Worm (Caenorhabditis elegans): ENCODE measurements around the gene oac-21.

DNA sequence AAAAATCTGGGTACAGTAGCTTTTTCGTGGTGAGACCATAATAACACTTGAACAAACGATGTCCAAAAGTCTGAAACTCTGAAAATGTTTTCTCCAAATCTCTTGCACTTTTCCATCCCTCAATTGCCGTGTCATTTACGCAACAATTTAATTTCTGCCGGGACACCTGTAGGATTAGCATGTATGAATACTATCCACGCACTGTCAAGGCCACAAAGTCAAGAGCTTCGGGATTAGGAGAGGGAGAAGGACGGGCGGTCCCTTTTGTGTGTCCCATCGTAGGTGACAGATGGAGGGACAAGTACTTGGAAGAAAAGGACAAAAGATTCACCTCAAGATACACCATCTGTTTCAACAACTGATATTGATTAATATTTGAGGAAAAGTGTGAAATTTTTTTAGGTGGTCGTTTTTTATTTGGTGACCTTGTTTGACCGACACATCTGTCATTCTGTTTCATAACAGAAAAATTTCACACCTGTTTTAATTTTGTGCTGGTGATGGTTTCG, 46.0 kb upstream of the oac-21 start:
- TF ChIP-seq let-607 (tag; optimal IDR thresholded peaks at IDR 0.05) (no peak), unc-130 (GFP tag; optimal IDR thresholded peaks at IDR 0.05) (no peak), Y95B8A.8 (GFP tag; IDR thresholded peaks at IDR 0.05) (no peak), lin-54 (GFP tag; optimal IDR thresholded peaks at IDR 0.05) (no peak), ceh-79 (tag; optimal IDR thresholded peaks at IDR 0.05) (no peak), athp-1 (tag; optimal IDR thresholded peaks at IDR 0.05) (no peak), ztf-26 (tag; optimal IDR thresholded peaks at IDR 0.05) (no peak), rec-8 (tag; optimal IDR thresholded peaks at IDR 0.05) (no peak), nhr-120 (GFP tag; IDR thresholded peaks at IDR 0.05) (no peak), lin-40 (tag; optimal IDR thresholded peaks at IDR 0.05) (no peak)
